Worm (Caenorhabditis elegans): ENCODE measurements around the gene ZC449.8.

- TF ChIP-seq ref-1 (GFP tag; conservative IDR thresholded peaks at IDR 0.05) (no peak), tab-1 (GFP tag; IDR thresholded peaks at IDR 0.05) (no peak), cog-1 (tag; optimal IDR thresholded peaks at IDR 0.05) (no peak), med-1 (GFP tag; optimal IDR thresholded peaks at IDR 0.05; ENCODE audit: insufficient read depth) (no peak), klf-2 (GFP tag; conservative IDR thresholded peaks at IDR 0.05) (no peak), ztf-29 (GFP tag; IDR thresholded peaks at IDR 0.05) (no peak), T22C8.4 (GFP tag; IDR thresholded peaks at IDR 0.05) (no peak), flt-1 (GFP tag; IDR thresholded peaks at IDR 0.05) (no peak), ztf-23 (GFP tag; IDR thresholded peaks at IDR 0.05) (no peak)
Observed at ce11 chrX:5066570-5066969, 50.7 kb downstream of the ZC449.8 start.
